Worm (Caenorhabditis elegans) whole organism, L2 larva: ENCODE data around the gene F41C3.7.

Source experiments
- C34F6.9 ChIP-seq: fragments of 150-350 bp; optimal IDR thresholded peaks from 2 replicates; lab custom pipeline; 2014; ENCODE audit warnings: missing biosample characterization, missing genetic modification characterization
- F13H6.1 ChIP-seq: sonication (generic microtip); optimal IDR thresholded peaks from 2 replicates; lab custom pipeline; 2016; ENCODE audit warnings: missing genetic modification characterization, missing compliant biosample characterization
- R02D3.7 ChIP-seq: fragments of 150-350 bp; optimal IDR thresholded peaks from 2 replicates; lab custom pipeline; 2014; ENCODE audit warnings: missing biosample characterization, missing genetic modification characterization
- Y55F3AM.14 ChIP-seq: fragments of 200-800 bp; sonication (Bioruptor generic); optimal IDR thresholded peaks from 2 replicates; lab custom pipeline; 2018; ENCODE audit warnings: mild to moderate bottlenecking, missing genetic modification characterization, missing compliant biosample characterization
- ZK546.5 ChIP-seq: sonication (generic microtip); optimal IDR thresholded peaks from 2 replicates; lab custom pipeline; 2017; ENCODE audit warnings: missing biosample characterization, missing genetic modification characterization
- alr-1 ChIP-seq: fragments of 150-350 bp; optimal IDR thresholded peaks from 2 replicates; lab custom pipeline; 2014; ENCODE audit warnings: missing biosample characterization, missing genetic modification characterization
- ama-1 ChIP-seq: fragments of 150-350 bp; optimal IDR thresholded peaks from 2 replicates; lab custom pipeline; 2018; ENCODE audit warnings: inconsistent platforms
- blmp-1 ChIP-seq: sonication (generic microtip); optimal IDR thresholded peaks from 2 replicates; lab custom pipeline; 2017; ENCODE audit warnings: missing genetic modification characterization, mild to moderate bottlenecking, missing compliant biosample characterization, antibody characterized with exemption, moderate library complexity; ENCODE audit not compliant: insufficient read depth
- ceh-82 ChIP-seq: fragments of 150-350 bp; optimal IDR thresholded peaks from 2 replicates; lab custom pipeline; 2014; ENCODE audit warnings: missing biosample characterization, missing genetic modification characterization
- crh-2 ChIP-seq: sonication (generic microtip); optimal IDR thresholded peaks from 2 replicates; lab custom pipeline; 2017; ENCODE audit warnings: missing biosample characterization, missing genetic modification characterization
- dmd-4 ChIP-seq: sonication (generic microtip); optimal IDR thresholded peaks from 2 replicates; lab custom pipeline; 2017; ENCODE audit warnings: missing biosample characterization, missing genetic modification characterization
- elt-1 ChIP-seq: fragments of 150-350 bp; optimal IDR thresholded peaks from 2 replicates; lab custom pipeline; 2014; ENCODE audit warnings: missing biosample characterization, missing genetic modification characterization
- elt-3 ChIP-seq: sonication (generic microtip); optimal IDR thresholded peaks from 2 replicates; lab custom pipeline; 2017; ENCODE audit warnings: missing biosample characterization, missing genetic modification characterization
- fos-1 ChIP-seq: fragments of 150-350 bp; optimal IDR thresholded peaks from 2 replicates; lab custom pipeline; 2014; ENCODE audit warnings: missing biosample characterization, missing genetic modification characterization
- gmeb-1 ChIP-seq: fragments of 150-350 bp; optimal IDR thresholded peaks from 2 replicates; lab custom pipeline; 2014; ENCODE audit warnings: missing biosample characterization, missing genetic modification characterization
- lin-11 ChIP-seq: fragments of 150-350 bp; sonication (generic microtip); optimal IDR thresholded peaks from 2 replicates; lab custom pipeline; 2014; ENCODE audit warnings: missing biosample characterization, missing genetic modification characterization, inconsistent platforms, mixed read lengths
- lin-13 ChIP-seq: fragments of 150-350 bp; optimal IDR thresholded peaks from 2 replicates; lab custom pipeline; 2014; ENCODE audit warnings: missing biosample characterization, missing genetic modification reagents, missing genetic modification characterization
- lsy-2 ChIP-seq, 2 experiments: fragments of 150-350 bp in 1 of 2; sonication (generic microtip) in 1 of 2; optimal IDR thresholded peaks; 2 replicates each; lab custom pipeline; 2014 to 2017; ENCODE audit warnings: missing biosample characterization in 2 of 2, missing genetic modification characterization in 2 of 2
- mab-5 ChIP-seq: fragments of 150-350 bp; optimal IDR thresholded peaks from 2 replicates; lab custom pipeline; 2014; ENCODE audit warnings: missing biosample characterization, missing genetic modification characterization
- nhr-10 ChIP-seq: sonication (generic microtip); optimal IDR thresholded peaks from 2 replicates; lab custom pipeline; 2017; ENCODE audit warnings: missing biosample characterization, missing genetic modification characterization
- nhr-11 ChIP-seq: fragments of 150-350 bp; optimal IDR thresholded peaks from 2 replicates; lab custom pipeline; 2014; ENCODE audit warnings: missing biosample characterization, missing genetic modification characterization
- nhr-129 ChIP-seq: fragments of 150-350 bp; optimal IDR thresholded peaks from 2 replicates; lab custom pipeline; 2014; ENCODE audit warnings: missing biosample characterization, missing genetic modification characterization
- nhr-21 ChIP-seq: fragments of 150-350 bp; optimal IDR thresholded peaks from 2 replicates; lab custom pipeline; 2014; ENCODE audit warnings: missing biosample characterization, missing genetic modification characterization
- nhr-23 ChIP-seq: fragments of 150-350 bp; optimal IDR thresholded peaks from 2 replicates; lab custom pipeline; 2014; ENCODE audit warnings: missing biosample characterization, missing genetic modification reagents, missing genetic modification characterization
- nhr-237 ChIP-seq: fragments of 150-350 bp; optimal IDR thresholded peaks from 2 replicates; lab custom pipeline; 2014; ENCODE audit warnings: missing biosample characterization, missing genetic modification characterization
- nhr-25 ChIP-seq: fragments of 150-350 bp; sonication (generic microtip); optimal IDR thresholded peaks from 3 replicates; lab custom pipeline; 2014; ENCODE audit warnings: missing biosample characterization, missing genetic modification characterization
- nhr-6 ChIP-seq: fragments of 150-350 bp; optimal IDR thresholded peaks from 2 replicates; lab custom pipeline; 2014; ENCODE audit warnings: missing biosample characterization, missing genetic modification characterization
- peb-1 ChIP-seq: fragments of 150-350 bp; optimal IDR thresholded peaks from 2 replicates; lab custom pipeline; 2014; ENCODE audit warnings: missing biosample characterization, missing genetic modification characterization
- sem-4 ChIP-seq: fragments of 150-350 bp; optimal IDR thresholded peaks from 2 replicates; lab custom pipeline; 2014; ENCODE audit warnings: missing biosample characterization, missing genetic modification reagents, missing genetic modification characterization
- skn-1 ChIP-seq: sonication (generic microtip); optimal IDR thresholded peaks from 2 replicates; lab custom pipeline; 2017; ENCODE audit warnings: missing biosample characterization, missing genetic modification characterization
- sma-9 ChIP-seq, 2 experiments: fragments of 150-350 bp in 1 of 2; sonication (generic microtip) in 1 of 2; optimal IDR thresholded peaks; 2 replicates each; lab custom pipeline; 2014 to 2016; ENCODE audit warnings: missing genetic modification characterization in 2 of 2, mild to moderate bottlenecking in 1 of 2, missing biosample characterization in 1 of 2, missing compliant biosample characterization in 1 of 2, missing genetic modification reagents in 1 of 2, moderate library complexity in 1 of 2
- snpc-4 ChIP-seq: fragments of 150-350 bp; optimal IDR thresholded peaks from 2 replicates; lab custom pipeline; 2014; ENCODE audit warnings: missing biosample characterization, missing genetic modification characterization
- unc-62 ChIP-seq: fragments of 150-350 bp; optimal IDR thresholded peaks from 2 replicates; lab custom pipeline; 2014; ENCODE audit warnings: missing biosample characterization, missing genetic modification reagents, missing genetic modification characterization
- zag-1 ChIP-seq: fragments of 150-350 bp; optimal IDR thresholded peaks from 2 replicates; lab custom pipeline; 2014; ENCODE audit warnings: missing biosample characterization, missing genetic modification characterization
- ztf-1 ChIP-seq: fragments of 200-800 bp; sonication (Bioruptor generic); conservative IDR thresholded peaks from 2 replicates; pipeline ENCODE4 v1.3.6; 2022; ENCODE audit warnings: missing genetic modification characterization, missing compliant biosample characterization

Gene F41C3.7

ce11 chrII:4729733-4730132 is at the start of gene F41C3.7:
TSS of gene F41C3.7 (plus strand) at chrII:4730033.
- TF ChIP-seq fos-1 (no peak), F13H6.1 (tag; lab: Kevin White, UChicago) (no peak)

ce11 chrII:4681391-4681790 is 48.4 kb upstream of the F41C3.7 start, which contains the start of gene T05A7.7:
TSS of gene T05A7.7 (minus strand) at chrII:4681491.
- no peak for TF ChIP-seq nhr-237 (tag; lab: Kevin White, UChicago)
- no peak for TF ChIP-seq nhr-25 (tag; lab: Kevin White, UChicago)
- no peak for TF ChIP-seq dmd-4 (tag; lab: Kevin White, UChicago)
- TF ChIP-seq snpc-4, result no peak
- TF ChIP-seq F13H6.1 (tag; lab: Kevin White, UChicago), result no peak
- no peak for TF ChIP-seq C34F6.9 (tag; lab: Kevin White, UChicago)
- TF ChIP-seq crh-2 (tag; lab: Kevin White, UChicago), result no peak
- TF ChIP-seq elt-1 (tag; lab: Kevin White, UChicago), result no peak
- no peak for TF ChIP-seq sem-4 (tag; lab: Kevin White, UChicago)
- TF ChIP-seq ztf-1 (GFP tag; lab: Robert Waterston, UW), result no peak
- TF ChIP-seq lsy-2 (tag; optimal IDR thresholded peaks at IDR 0.05; lab: Kevin White, UChicago), result no peak
- no peak for TF ChIP-seq Y55F3AM.14 (GFP tag; lab: Kevin White, UChicago)
- TF ChIP-seq sma-9 (GFP tag; optimal IDR thresholded peaks at IDR 0.05; lab: Kevin White, UChicago), result no peak
- no peak for TF ChIP-seq sma-9 (tag; optimal IDR thresholded peaks at IDR 0.05; lab: Kevin White, UChicago)

- no peak for TF ChIP-seq ama-1 (lab: Kevin White, UChicago)
- TF ChIP-seq nhr-10 (tag; lab: Kevin White, UChicago), result no peak
- TF ChIP-seq ceh-82 (tag; lab: Kevin White, UChicago), result no peak
- TF ChIP-seq snpc-4, result no peak
- TF ChIP-seq unc-62 (GFP tag; lab: Kevin White, UChicago), result no peak
- TF ChIP-seq mab-5 (tag; lab: Kevin White, UChicago), result no peak
- TF ChIP-seq lin-13 (GFP tag; lab: Kevin White, UChicago), result no peak
- TF ChIP-seq fos-1, result no peak
- TF ChIP-seq Y55F3AM.14 (GFP tag; lab: Kevin White, UChicago), result no peak
- TF ChIP-seq nhr-6 (tag; lab: Kevin White, UChicago), result no peak
- no peak for TF ChIP-seq nhr-25 (tag; lab: Kevin White, UChicago)
- TF ChIP-seq skn-1 (tag; lab: Kevin White, UChicago), result no peak
- TF ChIP-seq nhr-129 (tag; lab: Kevin White, UChicago), result no peak
- no peak for TF ChIP-seq alr-1 (tag; lab: Kevin White, UChicago)
- TF ChIP-seq nhr-237 (tag; lab: Kevin White, UChicago), result no peak
- TF ChIP-seq lin-11 (tag; lab: Kevin White, UChicago), result no peak
- no peak for TF ChIP-seq nhr-23 (tag; lab: Kevin White, UChicago)
- no peak for TF ChIP-seq elt-3
- no peak for TF ChIP-seq sma-9 (GFP tag; optimal IDR thresholded peaks at IDR 0.05; lab: Kevin White, UChicago)
- no peak for TF ChIP-seq sma-9 (tag; optimal IDR thresholded peaks at IDR 0.05; lab: Kevin White, UChicago)
- no peak for TF ChIP-seq zag-1
- TF ChIP-seq, all 48 proteins: peak for 0
Observed at ce11 chrII:4683693-4684092, 46.1 kb upstream of the F41C3.7 start, which contains the start of gene sre-40. TSS of gene sre-40 (minus strand) at chrII:4683793.

ce11 chrII:4684852-4685251 is 45.0 kb upstream of the F41C3.7 start:
- no peak for TF ChIP-seq nhr-6 (tag; lab: Kevin White, UChicago)
- no peak for TF ChIP-seq R02D3.7 (tag; lab: Kevin White, UChicago)
- no peak for TF ChIP-seq lin-11 (tag; lab: Kevin White, UChicago)
- no peak for TF ChIP-seq lin-13 (GFP tag; lab: Kevin White, UChicago)
- no peak for TF ChIP-seq sma-9 (GFP tag; optimal IDR thresholded peaks at IDR 0.05; lab: Kevin White, UChicago)
- no peak for TF ChIP-seq sma-9 (tag; optimal IDR thresholded peaks at IDR 0.05; lab: Kevin White, UChicago)
- TF ChIP-seq ceh-82 (tag; lab: Kevin White, UChicago), result no peak
- TF ChIP-seq snpc-4, result no peak

- TF ChIP-seq nhr-10 (tag; lab: Kevin White, UChicago), result no peak
- TF ChIP-seq ceh-82 (tag; lab: Kevin White, UChicago), result no peak
- no peak for TF ChIP-seq nhr-11
- no peak for TF ChIP-seq ztf-1 (GFP tag; lab: Robert Waterston, UW)
- TF ChIP-seq peb-1 (tag; lab: Kevin White, UChicago), result no peak
- TF ChIP-seq sem-4 (tag; lab: Kevin White, UChicago), result no peak
- TF ChIP-seq nhr-21 (tag; lab: Kevin White, UChicago), result no peak
- no peak for TF ChIP-seq ZK546.5 (tag; lab: Kevin White, UChicago)
- TF ChIP-seq C34F6.9 (tag; lab: Kevin White, UChicago), result no peak
- no peak for TF ChIP-seq snpc-4
- no peak for TF ChIP-seq blmp-1 (tag; lab: Kevin White, UChicago)
- TF ChIP-seq gmeb-1, result no peak
- no peak for TF ChIP-seq Y55F3AM.14 (GFP tag; lab: Kevin White, UChicago)
- no peak for TF ChIP-seq skn-1 (tag; lab: Kevin White, UChicago)
Observed at ce11 chrII:4686941-4687340, 42.9 kb upstream of the F41C3.7 start, which contains the start of gene sre-39. TSS of gene sre-39 (plus strand) at chrII:4687241.
